Worm (Caenorhabditis elegans) whole organism, young adult: ENCODE data around the gene str-176.

Source experiments
- B0261.1 ChIP-seq: sonication (generic microtip); optimal IDR thresholded peaks from 2 replicates; lab custom pipeline; 2016; ENCODE audit warnings: mild to moderate bottlenecking, missing genetic modification characterization, moderate library complexity, missing compliant biosample characterization
- C17E4.6 ChIP-seq: fragments of 200-800 bp; sonication (Bioruptor generic); IDR thresholded peaks from 2 replicates; pipeline ENCODE4 v1.3.6; 2022; ENCODE audit warnings: missing genetic modification reagents, missing genetic modification characterization, missing compliant biosample characterization
- F23B12.7 ChIP-seq: sonication (generic microtip); optimal IDR thresholded peaks from 2 replicates; lab custom pipeline; 2017; ENCODE audit warnings: missing genetic modification characterization, mild to moderate bottlenecking, missing compliant biosample characterization, antibody characterized with exemption, moderate library complexity; ENCODE audit not compliant: insufficient read depth
- F33H1.4 ChIP-seq: fragments of 200-800 bp; sonication (Bioruptor generic); IDR thresholded peaks from 2 replicates; pipeline ENCODE4 v1.3.6; 2022; ENCODE audit warnings: missing genetic modification reagents, missing genetic modification characterization, missing compliant biosample characterization
- F55B11.4 ChIP-seq: sonication (generic microtip); optimal IDR thresholded peaks from 2 replicates; lab custom pipeline; 2016; ENCODE audit warnings: missing compliant biosample characterization, missing genetic modification characterization, borderline replicate concordance; ENCODE audit not compliant: insufficient read depth
- K11D2.4 ChIP-seq: fragments of 200-800 bp; sonication (Bioruptor generic); IDR thresholded peaks from 2 replicates; pipeline ENCODE4 v1.3.6; 2022; ENCODE audit warnings: missing genetic modification reagents, missing genetic modification characterization, missing compliant biosample characterization
- Y53F4B.3 ChIP-seq: fragments of 200-800 bp; sonication (Bioruptor generic); IDR thresholded peaks from 2 replicates; pipeline ENCODE4 v1.3.6; 2022; ENCODE audit warnings: missing genetic modification reagents, missing genetic modification characterization, missing compliant biosample characterization
- Y53G8AR.9 ChIP-seq: fragments of 200-800 bp; sonication (Bioruptor generic); conservative IDR thresholded peaks from 2 replicates; pipeline ENCODE4 v1.3.6; 2022; ENCODE audit warnings: missing genetic modification reagents, missing genetic modification characterization, missing compliant biosample characterization
- ZK185.1 ChIP-seq: sonication (generic microtip); optimal IDR thresholded peaks from 2 replicates; lab custom pipeline; 2016; ENCODE audit warnings: mild to moderate bottlenecking, missing genetic modification characterization, missing compliant biosample characterization; ENCODE audit not compliant: poor library complexity, severe bottlenecking
- ama-1 ChIP-seq, 3 experiments: fragments of 150-350 bp in 1 of 3; sonication (generic microtip) in 2 of 3; optimal IDR thresholded peaks; 2 replicates each; lab custom pipeline; 2014 to 2018; ENCODE audit warnings: missing biosample characterization in 2 of 3, missing genetic modification characterization in 2 of 3, missing genetic modification reagents in 2 of 3
- athp-1 ChIP-seq: sonication (generic microtip); optimal IDR thresholded peaks from 2 replicates; lab custom pipeline; 2017; ENCODE audit warnings: mild to moderate bottlenecking, missing genetic modification characterization, missing compliant biosample characterization
- attf-3 ChIP-seq: fragments of 200-800 bp; sonication (Bioruptor generic); conservative IDR thresholded peaks from 2 replicates; pipeline ENCODE4 v1.3.6; 2022; ENCODE audit warnings: missing genetic modification reagents, missing genetic modification characterization, missing compliant biosample characterization
- attf-5 ChIP-seq: fragments of 200-800 bp; sonication (Bioruptor generic); optimal IDR thresholded peaks from 2 replicates; lab custom pipeline; 2018; ENCODE audit warnings: mild to moderate bottlenecking, missing genetic modification characterization, missing compliant biosample characterization
- cebp-2 ChIP-seq: fragments of 200-800 bp; sonication (Bioruptor generic); IDR thresholded peaks from 2 replicates; pipeline ENCODE4 v1.3.6; 2022; ENCODE audit warnings: missing genetic modification characterization, missing compliant biosample characterization
- ceh-27 ChIP-seq: fragments of 200-800 bp; sonication (Bioruptor generic); optimal IDR thresholded peaks from 2 replicates; lab custom pipeline; 2018; ENCODE audit warnings: mild to moderate bottlenecking, missing genetic modification characterization, moderate library complexity, missing compliant biosample characterization
- ceh-40 ChIP-seq: fragments of 200-800 bp; sonication (Bioruptor generic); IDR thresholded peaks from 2 replicates; pipeline ENCODE4 v1.3.6; 2022; ENCODE audit warnings: missing genetic modification characterization, missing compliant biosample characterization
- ceh-79 ChIP-seq: sonication (generic microtip); optimal IDR thresholded peaks from 2 replicates; lab custom pipeline; 2017; ENCODE audit warnings: mild to moderate bottlenecking, missing genetic modification characterization, missing compliant biosample characterization
- dox-1 ChIP-seq: fragments of 200-800 bp; sonication (Bioruptor generic); IDR thresholded peaks from 2 replicates; pipeline ENCODE4 v1.3.6; 2022; ENCODE audit warnings: missing genetic modification reagents, missing genetic modification characterization, missing compliant biosample characterization
- efl-1 ChIP-seq: fragments of 150-350 bp; optimal IDR thresholded peaks from 2 replicates; lab custom pipeline; 2014; ENCODE audit warnings: missing biosample characterization, missing genetic modification reagents, missing genetic modification characterization
- egl-44 ChIP-seq: fragments of 200-800 bp; sonication (Bioruptor generic); IDR thresholded peaks from 2 replicates; pipeline ENCODE4 v1.3.6; 2022; ENCODE audit warnings: missing genetic modification reagents, missing genetic modification characterization, missing compliant biosample characterization
- egrh-3 ChIP-seq: fragments of 200-800 bp; sonication (Bioruptor generic); IDR thresholded peaks from 2 replicates; pipeline ENCODE4 v1.3.6; 2022; ENCODE audit warnings: missing genetic modification reagents, missing genetic modification characterization, missing compliant biosample characterization
- ekl-4 ChIP-seq: fragments of 200-800 bp; sonication (Bioruptor generic); IDR thresholded peaks from 2 replicates; pipeline ENCODE4 v1.3.6; 2022; ENCODE audit warnings: missing genetic modification reagents, missing genetic modification characterization, missing compliant biosample characterization
- hmg-1.2 ChIP-seq: fragments of 200-800 bp; sonication (Bioruptor generic); IDR thresholded peaks from 2 replicates; pipeline ENCODE4 v1.3.6; 2022; ENCODE audit warnings: missing genetic modification reagents, missing genetic modification characterization, missing compliant biosample characterization
- hmg-20 ChIP-seq: fragments of 200-800 bp; sonication (Bioruptor generic); IDR thresholded peaks from 2 replicates; pipeline ENCODE4 v1.3.6; 2022; ENCODE audit warnings: missing genetic modification reagents, missing genetic modification characterization, missing compliant biosample characterization
- hsf-1 ChIP-seq: fragments of 200-800 bp; sonication (Bioruptor generic); IDR thresholded peaks from 2 replicates; pipeline ENCODE4 v1.3.6; 2022; ENCODE audit warnings: missing genetic modification reagents, missing genetic modification characterization, missing compliant biosample characterization
- lag-1 ChIP-seq: fragments of 200-800 bp; sonication (Bioruptor generic); IDR thresholded peaks from 2 replicates; pipeline ENCODE4 v1.3.6; 2022; ENCODE audit warnings: missing genetic modification reagents, missing genetic modification characterization, missing compliant biosample characterization
- let-607 ChIP-seq, 2 experiments: fragments of 200-800 bp in 1 of 2; sonication (Bioruptor generic) in 1 of 2; sonication (generic microtip) in 1 of 2; optimal IDR thresholded peaks; 2 replicates each; lab custom pipeline; 2016 to 2018; ENCODE audit warnings: mild to moderate bottlenecking in 2 of 2, missing compliant biosample characterization in 2 of 2, missing genetic modification characterization in 2 of 2, moderate library complexity in 2 of 2, missing genotype in 1 of 2
- lsl-1 ChIP-seq: fragments of 200-800 bp; sonication (Bioruptor generic); optimal IDR thresholded peaks from 2 replicates; lab custom pipeline; 2018; ENCODE audit warnings: mild to moderate bottlenecking, missing genetic modification characterization, moderate library complexity, missing compliant biosample characterization
- madf-10 ChIP-seq: sonication (generic microtip); optimal IDR thresholded peaks from 2 replicates; lab custom pipeline; 2016; ENCODE audit warnings: mild to moderate bottlenecking, missing genetic modification characterization, missing compliant biosample characterization
- madf-3 ChIP-seq: fragments of 200-800 bp; sonication (Bioruptor generic); IDR thresholded peaks from 2 replicates; pipeline ENCODE4 v1.3.6; 2022; ENCODE audit warnings: missing genetic modification reagents, missing genetic modification characterization, missing compliant biosample characterization
- mcd-1 ChIP-seq: fragments of 200-800 bp; sonication (Bioruptor generic); IDR thresholded peaks from 2 replicates; pipeline ENCODE4 v1.3.6; 2022; ENCODE audit warnings: missing genetic modification reagents, missing genetic modification characterization, missing compliant biosample characterization
- nhr-27 ChIP-seq: fragments of 200-800 bp; sonication (Bioruptor generic); optimal IDR thresholded peaks from 2 replicates; lab custom pipeline; 2018; ENCODE audit warnings: mild to moderate bottlenecking, missing genetic modification characterization, moderate library complexity, missing compliant biosample characterization
- nhr-80 ChIP-seq: sonication (generic microtip); optimal IDR thresholded peaks from 2 replicates; lab custom pipeline; 2016; ENCODE audit warnings: missing genetic modification characterization, missing compliant biosample characterization
- pbrm-1 ChIP-seq: fragments of 200-800 bp; sonication (Bioruptor generic); IDR thresholded peaks from 2 replicates; pipeline ENCODE4 v1.3.6; 2022; ENCODE audit warnings: missing genetic modification reagents, missing genetic modification characterization, missing compliant biosample characterization
- pha-4 ChIP-seq: fragments of 150-350 bp; sonication (generic microtip); optimal IDR thresholded peaks from 2 replicates; lab custom pipeline; 2014; ENCODE audit warnings: missing biosample characterization, missing genetic modification reagents, missing genetic modification characterization
- rcor-1 ChIP-seq: fragments of 200-800 bp; sonication (Bioruptor generic); IDR thresholded peaks from 2 replicates; pipeline ENCODE4 v1.3.6; 2022; ENCODE audit warnings: missing genetic modification reagents, missing genetic modification characterization, missing compliant biosample characterization
- rec-8 ChIP-seq, 2 experiments: sonication (generic microtip); optimal IDR thresholded peaks; 2 replicates each; lab custom pipeline; 2016; ENCODE audit warnings: mild to moderate bottlenecking in 2 of 2, missing genetic modification characterization in 2 of 2, missing genetic modification reagents in 2 of 2, missing genotype in 2 of 2, missing biosample characterization in 1 of 2, missing compliant biosample characterization in 1 of 2, moderate library complexity in 1 of 2
- snpc-1.1 ChIP-seq: sonication (generic microtip); optimal IDR thresholded peaks from 2 replicates; lab custom pipeline; 2017; ENCODE audit warnings: missing genetic modification characterization, mild to moderate bottlenecking, missing compliant biosample characterization, antibody characterized with exemption, moderate library complexity, missing genotype, missing genetic modification reagents; ENCODE audit not compliant: insufficient read depth
- snpc-1.3 ChIP-seq: sonication (generic microtip); optimal IDR thresholded peaks from 2 replicates; lab custom pipeline; 2017; ENCODE audit warnings: missing genetic modification characterization, mild to moderate bottlenecking, missing compliant biosample characterization, antibody characterized with exemption, moderate library complexity, missing genotype, missing genetic modification reagents; ENCODE audit not compliant: insufficient read depth
- tbp1 ChIP-seq: fragments of 200-800 bp; sonication (Bioruptor generic); optimal IDR thresholded peaks from 2 replicates; lab custom pipeline; 2018; ENCODE audit warnings: mild to moderate bottlenecking, missing genetic modification characterization, missing compliant biosample characterization
- zfh-2 ChIP-seq: fragments of 200-800 bp; sonication (Bioruptor generic); conservative IDR thresholded peaks from 2 replicates; pipeline ENCODE4 v1.3.6; 2022; ENCODE audit warnings: missing genetic modification reagents, missing genetic modification characterization, missing compliant biosample characterization
- ztf-25 ChIP-seq: fragments of 200-800 bp; sonication (Bioruptor generic); IDR thresholded peaks from 2 replicates; pipeline ENCODE4 v1.3.6; 2022; ENCODE audit warnings: missing genetic modification reagents, missing genetic modification characterization, missing compliant biosample characterization
- ztf-26 ChIP-seq: sonication (generic microtip); optimal IDR thresholded peaks from 2 replicates; lab custom pipeline; 2017; ENCODE audit warnings: missing genetic modification characterization, missing compliant biosample characterization
- ztf-28 ChIP-seq: fragments of 200-800 bp; sonication (Bioruptor generic); IDR thresholded peaks from 2 replicates; pipeline ENCODE4 v1.3.6; 2022; ENCODE audit warnings: missing genetic modification reagents, missing genetic modification characterization, missing compliant biosample characterization

The str-176 gene

DNA sequence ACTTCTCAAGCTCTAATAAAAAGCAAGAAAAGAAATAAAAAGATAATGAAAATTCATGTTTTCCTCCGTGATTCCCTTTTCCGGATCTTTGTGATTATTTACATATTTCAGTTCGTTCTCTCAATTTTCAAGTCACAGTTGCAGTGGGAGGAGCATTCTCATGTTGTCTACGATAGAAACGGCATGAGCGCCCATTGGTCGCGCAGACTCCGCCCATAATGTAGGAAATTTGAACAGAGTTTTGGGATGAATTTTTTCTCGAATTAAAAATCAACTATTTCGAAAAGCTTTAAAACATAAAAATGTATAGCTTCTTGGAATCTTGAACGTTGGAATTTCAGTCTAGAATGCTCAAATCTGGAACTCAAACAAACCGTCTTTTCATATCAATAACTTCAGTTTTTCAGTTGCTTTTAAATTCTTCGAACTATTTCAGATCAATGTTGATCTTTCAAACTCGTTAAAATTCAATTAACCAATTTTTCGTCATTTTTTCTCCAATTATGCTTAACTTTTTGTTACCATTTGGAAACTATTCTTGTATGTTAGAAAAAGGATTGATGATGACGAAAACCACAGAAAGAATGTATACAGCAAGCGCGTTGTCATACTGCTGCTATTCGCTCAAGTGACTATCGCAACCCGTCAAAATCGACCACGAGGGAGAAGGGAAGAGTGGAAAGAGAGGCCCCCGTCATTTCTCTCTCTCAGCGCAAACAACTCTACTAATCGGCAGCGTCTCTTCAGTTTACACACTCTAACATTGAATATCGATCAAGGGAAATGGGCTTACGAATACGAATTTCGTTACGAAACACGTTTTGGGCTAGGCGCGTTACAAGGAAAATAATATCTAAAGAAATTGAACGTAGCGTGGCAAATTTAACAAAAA lies 31.8 kb downstream of the str-176 start:
- TF ChIP-seq pha-4 (tag; lab: Kevin White, UChicago) (no peak), ztf-26 (tag; lab: Kevin White, UChicago) (peak; percentile 44), madf-10 (tag; lab: Kevin White, UChicago) (peak; percentile 8), hmg-20 (GFP tag; lab: Robert Waterston, UW) (peak; percentile 77), attf-3 (GFP tag; lab: Robert Waterston, UW) (0 out of 2 replicates have a peak, but pooled peaks have one; percentile 10), Y53F4B.3 (GFP tag; lab: Robert Waterston, UW) (no peak), pbrm-1 (GFP tag; lab: Robert Waterston, UW) (peak; percentile 71), egrh-3 (GFP tag; lab: Robert Waterston, UW) (no peak), hmg-1.2 (GFP tag; lab: Robert Waterston, UW) (peak; percentile 62), nhr-27 (tag; lab: Kevin White, UChicago) (no peak), K11D2.4 (peak; percentile 34), ekl-4 (GFP tag; lab: Robert Waterston, UW) (peak; percentile 43; the same call in 1 of the 2 replicates), rcor-1 (GFP tag; lab: Robert Waterston, UW) (peak; percentile 64), mcd-1 (GFP tag; lab: Robert Waterston, UW) (peak; percentile 55), Y53G8AR.9 (GFP tag; lab: Robert Waterston, UW) (peak; percentile 69), let-607 (tag; optimal IDR thresholded peaks at IDR 0.05; lab: Kevin White, UChicago) (peak; percentile 64 to 89), athp-1 (peak; percentile 55), F23B12.7 (no peak), efl-1 (no peak), ztf-25 (0 out of 2 replicates have a peak, but pooled peaks have one; percentile 14), rec-8 (tag; optimal IDR thresholded peaks at IDR 0.05; lab: Kevin White, UChicago) (no peak), cebp-2 (peak; percentile 69; the same call in 1 of the 2 replicates), snpc-1.1 (peak; percentile 1), lsl-1 (no peak), ceh-40 (GFP tag; lab: Robert Waterston, UW) (peak; percentile 40; the same call in 1 of the 2 replicates), ztf-28 (GFP tag; lab: Robert Waterston, UW) (no peak), snpc-1.3 (tag; lab: Kevin White, UChicago) (peak; percentile 5), nhr-80 (tag; lab: Kevin White, UChicago) (peak; percentile 52), dox-1 (peak; percentile 43; the same call in 1 of the 2 replicates), lag-1 (no peak), ZK185.1 (peak; percentile 63), ceh-79 (tag; lab: Kevin White, UChicago) (no peak), B0261.1 (tag; lab: Kevin White, UChicago) (no peak), attf-5 (GFP tag; lab: Kevin White, UChicago) (peak; percentile 52), hsf-1 (GFP tag; lab: Robert Waterston, UW) (0 out of 2 replicates have a peak, but pooled peaks have one; percentile 39), ama-1 (optimal IDR thresholded peaks at IDR 0.05; lab: Kevin White, UChicago) (peak; percentile 90), ama-1 (GFP tag; optimal IDR thresholded peaks at IDR 0.05; lab: Kevin White, UChicago) (peak; percentile 17 to 82), ceh-27 (GFP tag; lab: Kevin White, UChicago) (peak; percentile 36), tbp1 (GFP tag; lab: Kevin White, UChicago) (peak; percentile 54), egl-44 (GFP tag; lab: Robert Waterston, UW) (peak; percentile 87; the same call in 1 of the 2 replicates), zfh-2 (no peak), F55B11.4 (no peak), F33H1.4 (GFP tag; lab: Robert Waterston, UW) (peak; percentile 48; the same call in 1 of the 2 replicates), madf-3 (GFP tag; lab: Robert Waterston, UW) (peak; percentile 86), C17E4.6 (GFP tag; lab: Robert Waterston, UW) (0 out of 2 replicates have a peak, but pooled peaks have one; percentile 47)
